Worm (Caenorhabditis elegans) whole organism, L4/young adult: Measurements from ENCODE around the gene Y113G7B.27.

Experiments used
- W03F9.2 ChIP-seq: fragments of 150-350 bp; optimal IDR thresholded peaks from 2 replicates; lab custom pipeline; 2014; ENCODE audit warnings: missing biosample characterization, missing genetic modification characterization
- dao-5 ChIP-seq: sonication (generic microtip); optimal IDR thresholded peaks from 2 replicates; lab custom pipeline; 2016; ENCODE audit warnings: missing genotype, missing genetic modification characterization, moderate library complexity, missing compliant biosample characterization
- him-1 ChIP-seq: sonication (generic microtip); optimal IDR thresholded peaks from 2 replicates; lab custom pipeline; 2016; ENCODE audit warnings: missing genotype, missing genetic modification reagents, missing genetic modification characterization, missing compliant biosample characterization

DNA sequence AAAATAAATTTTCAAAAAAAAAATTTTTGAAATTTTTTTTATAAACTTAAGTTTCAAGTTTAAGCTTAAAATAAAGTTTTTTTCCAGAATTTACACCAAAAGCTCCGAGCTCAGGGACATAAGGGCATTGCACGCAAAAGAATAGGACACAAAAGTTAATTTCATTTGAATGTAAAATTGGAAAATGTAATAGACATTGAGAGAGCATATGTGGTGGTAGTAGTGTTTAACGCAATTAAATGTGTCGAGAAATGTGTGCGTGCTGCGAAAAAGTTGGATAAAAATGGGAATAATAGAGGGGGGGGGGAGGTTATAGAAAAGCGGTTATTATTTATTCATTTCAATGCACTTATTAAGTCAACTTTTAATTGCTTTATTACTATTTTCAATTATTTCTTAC is 28.0 kb downstream of the Y113G7B.27 start:
- no peak for TF ChIP-seq him-1 (tag; lab: Kevin White, UChicago)
- TF ChIP-seq dao-5, result no peak
- no peak for TF ChIP-seq W03F9.2 (tag; lab: Kevin White, UChicago)
